Worm (Caenorhabditis elegans) whole organism, early embryonic: ENCODE measurements around the gene elpc-2.

Experiments
- B0310.2 ChIP-seq: sonication (generic microtip); optimal IDR thresholded peaks from 2 replicates; lab custom pipeline; 2016; ENCODE audit warnings: mild to moderate bottlenecking, missing genetic modification characterization, missing compliant biosample characterization
- F13C5.2 ChIP-seq: sonication (generic microtip); optimal IDR thresholded peaks from 2 replicates; lab custom pipeline; 2017; ENCODE audit warnings: mild to moderate bottlenecking, missing genetic modification characterization, inconsistent platforms, missing compliant biosample characterization
- aly-1 ChIP-seq: sonication (generic microtip); optimal IDR thresholded peaks from 2 replicates; lab custom pipeline; 2016; ENCODE audit warnings: missing genetic modification characterization, missing compliant biosample characterization
- ama-1 ChIP-seq: fragments of 150-350 bp; optimal IDR thresholded peaks from 2 replicates; lab custom pipeline; 2014
- ceh-13 ChIP-seq: fragments of 200-800 bp; sonication (Bioruptor generic); optimal IDR thresholded peaks from 2 replicates; lab custom pipeline; 2018; ENCODE audit warnings: mild to moderate bottlenecking, missing genetic modification characterization, missing compliant biosample characterization
- ceh-36 ChIP-seq: sonication (generic microtip); optimal IDR thresholded peaks from 2 replicates; lab custom pipeline; 2016; ENCODE audit warnings: missing genetic modification characterization, inconsistent platforms, missing compliant biosample characterization
- ets-7 ChIP-seq: sonication (generic microtip); optimal IDR thresholded peaks from 2 replicates; lab custom pipeline; 2016; ENCODE audit warnings: missing genotype, missing genetic modification characterization, missing compliant biosample characterization
- flt-1 ChIP-seq: fragments of 200-800 bp; sonication (Bioruptor generic); IDR thresholded peaks from 2 replicates; pipeline ENCODE4 v1.3.6; 2022; ENCODE audit warnings: missing genetic modification characterization, missing compliant biosample characterization
- hmbx-1 ChIP-seq: sonication (generic microtip); optimal IDR thresholded peaks from 2 replicates; lab custom pipeline; 2016; ENCODE audit warnings: mild to moderate bottlenecking, missing genetic modification characterization, missing compliant biosample characterization
- hmg-4 ChIP-seq: fragments of 200-800 bp; sonication (Bioruptor generic); optimal IDR thresholded peaks from 2 replicates; lab custom pipeline; 2018; ENCODE audit warnings: mild to moderate bottlenecking, missing genetic modification characterization, missing compliant biosample characterization
- hnd-1 ChIP-seq: sonication (generic microtip); optimal IDR thresholded peaks from 2 replicates; lab custom pipeline; 2016; ENCODE audit warnings: missing genetic modification characterization, missing compliant biosample characterization
- pes-1 ChIP-seq: fragments of 200-800 bp; sonication (Bioruptor generic); IDR thresholded peaks from 2 replicates; pipeline ENCODE4 v1.3.6; 2022; ENCODE audit warnings: missing genetic modification reagents, missing genetic modification characterization, missing compliant biosample characterization
- scrt-1 ChIP-seq: fragments of 200-800 bp; sonication (Bioruptor generic); IDR thresholded peaks from 2 replicates; pipeline ENCODE4 v1.3.6; 2022; ENCODE audit warnings: missing genetic modification characterization, missing compliant biosample characterization
- sea-1 ChIP-seq: fragments of 200-800 bp; sonication (Bioruptor generic); conservative IDR thresholded peaks from 2 replicates; pipeline ENCODE4 v1.3.6; 2022; ENCODE audit warnings: missing genetic modification characterization, missing compliant biosample characterization
- tbx-11 ChIP-seq: fragments of 200-800 bp; sonication (Bioruptor generic); IDR thresholded peaks from 2 replicates; pipeline ENCODE4 v1.3.6; 2022; ENCODE audit warnings: missing genetic modification characterization, missing compliant biosample characterization
- tbx-37 ChIP-seq: fragments of 200-800 bp; sonication (Bioruptor generic); conservative IDR thresholded peaks from 2 replicates; pipeline ENCODE4 v1.3.6; 2022; ENCODE audit warnings: missing genetic modification reagents, missing genetic modification characterization, missing compliant biosample characterization
- tra-4 ChIP-seq: sonication (generic microtip); optimal IDR thresholded peaks from 2 replicates; lab custom pipeline; 2017; ENCODE audit warnings: missing genetic modification characterization, missing compliant biosample characterization

elpc-2 gene

ce11 chrIII:12711217-12711616 is 37.7 kb downstream of the elpc-2 start, which contains the start of gene hut-1:
TSS of gene hut-1 (plus strand) at chrIII:12711560.
- TF ChIP-seq ceh-13 (GFP tag; lab: Kevin White, UChicago), result no peak
- TF ChIP-seq F13C5.2 (tag; lab: Kevin White, UChicago), result peak; percentile 29
- TF ChIP-seq tbx-37, result 0 out of 2 replicates have a peak, but pooled peaks have one; percentile 2
- no peak for TF ChIP-seq tra-4 (tag; lab: Kevin White, UChicago)
- no peak for TF ChIP-seq ama-1 (lab: Kevin White, UChicago)
- TF ChIP-seq hmg-4 (GFP tag; lab: Kevin White, UChicago), result peak; percentile 20
- TF ChIP-seq flt-1 (GFP tag; lab: Robert Waterston, UW), result no peak

DNA sequence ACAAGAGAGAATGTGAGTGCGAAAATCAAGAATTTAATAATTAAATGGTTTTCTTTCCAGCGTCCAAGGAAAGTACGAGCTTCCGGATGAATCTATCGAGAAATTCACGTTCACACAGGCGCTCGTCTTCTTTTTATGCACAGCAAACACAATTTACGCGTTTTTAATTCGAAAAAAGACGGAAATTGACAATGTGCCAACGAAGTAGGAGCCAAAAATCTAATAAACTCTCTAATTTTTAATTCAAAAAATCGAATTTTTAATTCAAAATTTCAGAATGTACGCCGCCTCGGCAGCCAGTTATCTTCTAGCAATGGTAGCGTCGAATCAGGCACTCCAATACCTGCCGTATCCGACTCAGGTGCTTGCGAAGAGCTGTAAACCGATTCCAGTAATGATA is 38.2 kb downstream of the elpc-2 start:
- TF ChIP-seq sea-1 (no peak), tbx-11 (GFP tag; lab: Robert Waterston, UW) (no peak), flt-1 (GFP tag; lab: Robert Waterston, UW) (no peak), ets-7 (no peak), B0310.2 (tag; lab: Kevin White, UChicago) (no peak), tbx-37 (no peak), tra-4 (tag; lab: Kevin White, UChicago) (no peak), pes-1 (no peak), aly-1 (tag; lab: Kevin White, UChicago) (no peak), hmg-4 (GFP tag; lab: Kevin White, UChicago) (no peak), ceh-13 (GFP tag; lab: Kevin White, UChicago) (no peak), scrt-1 (GFP tag; lab: Robert Waterston, UW) (no peak), ama-1 (lab: Kevin White, UChicago) (no peak)

- TF ChIP-seq pes-1 (no peak), F13C5.2 (tag; lab: Kevin White, UChicago) (peak; percentile 27), ama-1 (lab: Kevin White, UChicago) (peak; percentile 66)
Observed at ce11 chrIII:12713862-12714261, 40.4 kb downstream of the elpc-2 start.

DNA sequence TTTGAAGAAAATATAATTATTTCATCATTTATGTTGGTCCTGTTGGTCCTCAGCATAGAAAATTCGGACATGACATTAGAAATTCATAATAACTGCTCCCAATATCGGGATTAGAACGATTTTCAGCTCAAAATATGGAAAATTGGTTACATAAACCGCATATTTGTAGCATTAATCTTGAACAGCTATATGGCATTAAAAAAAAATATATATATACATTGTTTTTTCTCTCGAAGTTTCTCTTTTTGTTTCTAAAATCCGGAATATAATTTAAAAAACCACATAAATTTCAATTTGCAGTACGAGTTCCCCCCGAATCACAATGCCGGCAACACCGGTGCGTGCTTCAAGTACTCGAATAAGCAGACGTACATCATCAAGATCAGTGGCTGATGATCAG is 40.8 kb downstream of the elpc-2 start, which contains the start of gene ssl-1:
ssl-1 (plus strand) TSS at position 301 of the 400 bp plus-strand sequence.
- TF ChIP-seq F13C5.2 (tag; lab: Kevin White, UChicago) (no peak), sea-1 (no peak), scrt-1 (GFP tag; lab: Robert Waterston, UW) (no peak), ama-1 (lab: Kevin White, UChicago) (no peak), ceh-36 (tag; lab: Kevin White, UChicago) (no peak), hmbx-1 (tag; lab: Kevin White, UChicago) (no peak), ets-7 (no peak), aly-1 (tag; lab: Kevin White, UChicago) (no peak), hmg-4 (GFP tag; lab: Kevin White, UChicago) (no peak), tra-4 (tag; lab: Kevin White, UChicago) (no peak), tbx-11 (GFP tag; lab: Robert Waterston, UW) (no peak), ceh-13 (GFP tag; lab: Kevin White, UChicago) (no peak), pes-1 (no peak), hnd-1 (tag; lab: Kevin White, UChicago) (no peak), flt-1 (GFP tag; lab: Robert Waterston, UW) (no peak), tbx-37 (no peak), B0310.2 (tag; lab: Kevin White, UChicago) (no peak)

ce11 chrIII:12728149-12728548 is 54.7 kb downstream of the elpc-2 start:
- TF ChIP-seq aly-1 (tag; lab: Kevin White, UChicago), result no peak
- no peak for TF ChIP-seq hnd-1 (tag; lab: Kevin White, UChicago)
- TF ChIP-seq tra-4 (tag; lab: Kevin White, UChicago), result no peak
- no peak for TF ChIP-seq hmg-4 (GFP tag; lab: Kevin White, UChicago)
- no peak for TF ChIP-seq B0310.2 (tag; lab: Kevin White, UChicago)
- TF ChIP-seq scrt-1 (GFP tag; lab: Robert Waterston, UW), result no peak
- no peak for TF ChIP-seq tbx-11 (GFP tag; lab: Robert Waterston, UW)
- TF ChIP-seq ceh-36 (tag; lab: Kevin White, UChicago), result no peak
- TF ChIP-seq ceh-13 (GFP tag; lab: Kevin White, UChicago), result no peak
- TF ChIP-seq F13C5.2 (tag; lab: Kevin White, UChicago), result no peak
- TF ChIP-seq tbx-37, result no peak
- no peak; the same call in 1 of the 2 replicates for TF ChIP-seq pes-1
- no peak for TF ChIP-seq ama-1 (lab: Kevin White, UChicago)
- TF ChIP-seq sea-1, result no peak
- TF ChIP-seq flt-1 (GFP tag; lab: Robert Waterston, UW), result no peak
